Fruit fly (Drosophila melanogaster): ENCODE results near the gene CG7632.

The CG7632 gene

DNA sequence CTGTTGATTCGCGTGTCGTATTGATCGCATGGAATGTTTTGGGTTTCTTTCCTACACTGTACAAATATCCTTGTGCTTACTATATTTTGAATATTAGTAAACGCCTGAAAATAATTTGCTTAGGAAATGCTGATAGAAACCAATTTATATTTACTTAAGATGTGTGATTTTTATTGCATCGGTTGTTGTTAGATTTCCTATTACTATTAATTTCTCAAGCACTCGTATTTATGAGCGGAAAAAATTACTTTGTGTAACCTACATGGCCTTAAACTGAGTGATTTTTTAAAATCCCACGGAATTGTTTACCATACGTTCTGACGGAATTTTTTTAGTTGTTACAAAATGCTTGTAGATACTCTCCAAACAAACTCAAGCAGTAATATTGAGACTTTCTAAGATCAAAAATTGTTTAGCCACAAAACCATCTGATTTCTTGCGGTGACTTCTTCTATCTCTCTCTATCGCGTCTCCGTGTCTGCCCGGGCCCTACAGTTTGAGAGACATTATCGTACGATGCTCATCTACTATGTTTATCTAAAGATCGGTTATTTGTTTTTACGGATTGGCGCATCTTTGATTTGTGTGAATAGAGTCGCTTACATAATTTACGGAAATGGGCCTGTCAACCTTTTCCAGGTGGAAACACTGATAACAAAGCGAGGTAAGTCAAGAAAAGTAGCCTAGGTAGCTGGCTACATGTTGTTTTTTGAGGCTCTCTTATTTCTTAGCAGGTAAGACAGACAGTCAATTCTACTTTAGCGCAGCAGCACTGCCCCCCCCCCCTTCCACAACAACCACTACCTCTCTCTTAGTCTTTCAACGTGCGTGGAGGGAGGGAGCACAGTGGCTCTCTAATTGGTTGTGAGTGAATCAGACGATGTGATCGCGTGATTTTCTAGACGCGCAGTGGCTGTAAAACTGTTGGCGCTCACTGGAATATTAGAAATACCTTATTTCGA is 27.9 kb upstream of the CG7632 start (continued):
- TF ChIP-seq fd102C (GFP tag; optimal IDR thresholded peaks at IDR 0.05) (peak; percentile 38), Aef1 (GFP tag; IDR thresholded peaks at IDR 0.05) (no peak), Hr78 (GFP tag; optimal IDR thresholded peaks at IDR 0.05) (no peak), Oli (tag; optimal IDR thresholded peaks at IDR 0.05) (peak; percentile 78), CG15514 (GFP tag; optimal IDR thresholded peaks at IDR 0.05) (no peak), BtbVII (GFP tag; optimal IDR thresholded peaks at IDR 0.05) (peak; percentile 66), CG4328 (GFP tag; optimal IDR thresholded peaks at IDR 0.05) (no peak), disco-r (GFP tag; optimal IDR thresholded peaks at IDR 0.05) (peak; percentile 54), Spps (tag; optimal IDR thresholded peaks at IDR 0.05) (peak; percentile 27), Hr51 (GFP tag; optimal IDR thresholded peaks at IDR 0.05) (peak; percentile 34 to 68), CG16813 (GFP tag; IDR thresholded peaks at IDR 0.05; ENCODE audit: partially characterized antibody) (no peak), sc (optimal IDR thresholded peaks at IDR 0.05) (no peak), sc (GFP tag; optimal IDR thresholded peaks at IDR 0.05) (peak; percentile 19), CG2120 (GFP tag; optimal IDR thresholded peaks at IDR 0.05) (peak; percentile 76), pum (GFP tag; optimal IDR thresholded peaks at IDR 0.05) (peak; percentile 55), run (tag; optimal IDR thresholded peaks at IDR 0.05) (no peak), Antp (GFP tag; optimal IDR thresholded peaks at IDR 0.05) (peak; percentile 52), Dad (GFP tag; optimal IDR thresholded peaks at IDR 0.05) (peak; percentile 29), Fer1 (GFP tag; optimal IDR thresholded peaks at IDR 0.05) (peak; percentile 36), chn (GFP tag; optimal IDR thresholded peaks at IDR 0.05) (peak; percentile 37), PHDP (tag; optimal IDR thresholded peaks at IDR 0.05) (peak; percentile 56), CG16815 (GFP tag; optimal IDR thresholded peaks at IDR 0.05) (peak; percentile 66), shn (GFP tag; optimal IDR thresholded peaks at IDR 0.05) (peak; percentile 67), CG11695 (GFP tag; IDR thresholded peaks at IDR 0.05) (peak; percentile 64; the same call in 2 of the 3 replicates), tup (GFP tag; optimal IDR thresholded peaks at IDR 0.05) (no peak), CG7372 (GFP tag; IDR thresholded peaks at IDR 0.05) (0 out of 2 replicates have a peak, but pooled peaks have one; percentile 15), sqz (GFP tag; optimal IDR thresholded peaks at IDR 0.05) (peak; percentile 29), dpn (GFP tag; optimal IDR thresholded peaks at IDR 0.05) (peak; percentile 53 to 61), CG17361 (GFP tag; IDR thresholded peaks at IDR 0.05) (peak; percentile 91), CG10543 (GFP tag; optimal IDR thresholded peaks at IDR 0.05) (peak; percentile 42), Hand (GFP tag; optimal IDR thresholded peaks at IDR 0.05) (peak; percentile 21), esg (GFP tag; conservative IDR thresholded peaks at IDR 0.05) (peak; percentile 36), so (GFP tag; IDR thresholded peaks at IDR 0.05) (peak; percentile 28; the same call in 1 of the 3 replicates), vvl (GFP tag; IDR thresholded peaks at IDR 0.05) (peak; percentile 7; the same call in 1 of the 2 replicates), CG11723 (GFP tag; optimal IDR thresholded peaks at IDR 0.05) (peak; percentile 50), E2f1 (GFP tag; IDR thresholded peaks at IDR 0.05) (no peak), lilli (GFP tag; optimal IDR thresholded peaks at IDR 0.05) (peak; percentile 64), Hey (tag; optimal IDR thresholded peaks at IDR 0.05) (no peak), Ada2b (GFP tag; IDR thresholded peaks at IDR 0.05) (no peak), CG14050 (GFP tag; IDR thresholded peaks at IDR 0.05) (no peak), pb (GFP tag; optimal IDR thresholded peaks at IDR 0.05) (peak; percentile 8), Bdp1 (GFP tag; optimal IDR thresholded peaks at IDR 0.05) (peak; percentile 5), slp2 (GFP tag; optimal IDR thresholded peaks at IDR 0.05) (peak; percentile 48), Asciz (GFP tag; optimal IDR thresholded peaks at IDR 0.05) (peak; percentile 73), emc (GFP tag; optimal IDR thresholded peaks at IDR 0.05) (no peak), CG33557 (GFP tag; optimal IDR thresholded peaks at IDR 0.05) (peak; percentile 56), CG33213 (GFP tag; optimal IDR thresholded peaks at IDR 0.05) (peak; percentile 44), CG9876 (GFP tag; optimal IDR thresholded peaks at IDR 0.05) (peak; percentile 22)
